Worm (Caenorhabditis elegans): Measurements from ENCODE around the gene srw-140.

DNA sequence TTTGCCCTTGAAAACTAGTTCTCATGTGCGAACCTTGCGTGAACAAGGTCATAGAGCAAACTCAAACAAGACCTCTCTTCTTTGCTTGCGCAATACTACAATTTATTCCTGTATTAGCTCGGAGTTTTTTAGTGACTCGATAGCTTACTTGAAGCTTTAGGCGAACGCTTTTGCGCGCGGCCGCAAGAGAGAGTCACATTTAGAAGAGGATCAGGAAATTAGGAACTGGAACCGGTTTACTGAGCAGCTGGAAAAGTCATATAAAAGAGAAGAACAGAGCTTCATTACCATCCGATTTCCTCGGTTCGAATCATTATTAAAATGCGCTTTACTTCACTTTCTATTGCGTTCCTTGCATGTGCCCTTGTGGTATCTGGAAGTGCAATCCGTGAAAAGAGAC is 7.2 kb upstream of the srw-140 start, which contains the start of gene abu-15:
- TF ChIP-seq him-1 (tag; optimal IDR thresholded peaks at IDR 0.05) (no peak), W03F9.2 (tag; optimal IDR thresholded peaks at IDR 0.05) (no peak), dao-5 (tag; optimal IDR thresholded peaks at IDR 0.05) (no peak)
